Fruit fly (Drosophila melanogaster): ENCODE results near the gene Coq6.
A peak's percentile ranks its signal among the peaks of the same experiment; 100 is the strongest.

Coq6 gene

dm6 chr2L:5523848-5524473 is 8.1 kb downstream of the Coq6 start, which contains the start of the genes Vps52 and Elp4 (continued):
- no peak for TF ChIP-seq pita (GFP tag; optimal IDR thresholded peaks at IDR 0.05)
- peak; percentile 5 for TF ChIP-seq CG17912 (GFP tag; optimal IDR thresholded peaks at IDR 0.05)
- peak; percentile 30 for TF ChIP-seq Dp (GFP tag; optimal IDR thresholded peaks at IDR 0.05)
- peak; percentile 92 for TF ChIP-seq CoRest (tag; optimal IDR thresholded peaks at IDR 0.05)
- peak; percentile 42 for TF ChIP-seq Elba2 (GFP tag; optimal IDR thresholded peaks at IDR 0.05)
- no peak for TF ChIP-seq Dip2 (GFP tag; IDR thresholded peaks at IDR 0.05)
- peak; percentile 68; the same call in 2 of the 3 replicates for TF ChIP-seq CG11695 (GFP tag; IDR thresholded peaks at IDR 0.05)
- peak; percentile 85 for TF ChIP-seq phol (tag; optimal IDR thresholded peaks at IDR 0.05)
- peak; percentile 86 for TF ChIP-seq Med (GFP tag)
- peak; percentile 73 for TF ChIP-seq kay (GFP tag; optimal IDR thresholded peaks at IDR 0.05)
- no peak for TF ChIP-seq Sox100B (GFP tag; optimal IDR thresholded peaks at IDR 0.05)
- TF ChIP-seq Awh (GFP tag; IDR thresholded peaks at IDR 0.05), result no peak
- TF ChIP-seq CG9932 (GFP tag; IDR thresholded peaks at IDR 0.05), result peak; percentile 76
- no peak for TF ChIP-seq CG14965 (GFP tag; optimal IDR thresholded peaks at IDR 0.05; ENCODE audit: borderline replicate concordance)
- peak; percentile 14 for TF ChIP-seq Side (GFP tag; optimal IDR thresholded peaks at IDR 0.05)
- peak; percentile 60 for TF ChIP-seq CG4730 (GFP tag; IDR thresholded peaks at IDR 0.05)
- TF ChIP-seq CG11560 (tag; IDR thresholded peaks at IDR 0.05), result 0 out of 3 replicates have a peak, but pooled peaks have one; percentile 30
- peak; percentile 69 for TF ChIP-seq esg (GFP tag; conservative IDR thresholded peaks at IDR 0.05)
- TF ChIP-seq CG10147 (GFP tag; optimal IDR thresholded peaks at IDR 0.05), result peak; percentile 83
- TF ChIP-seq HLH54F (GFP tag; optimal IDR thresholded peaks at IDR 0.05), result peak; percentile 47
- TF ChIP-seq schlank (tag; optimal IDR thresholded peaks at IDR 0.05), result no peak
- TF ChIP-seq ara (GFP tag; IDR thresholded peaks at IDR 0.05), result no peak
- peak; percentile 89 for TF ChIP-seq nmo (GFP tag; optimal IDR thresholded peaks at IDR 0.05)
- no peak for TF ChIP-seq D (optimal IDR thresholded peaks at IDR 0.05)
- peak; percentile 53 for TF ChIP-seq D (GFP tag; optimal IDR thresholded peaks at IDR 0.05)
- no peak for TF ChIP-seq E2f2 (GFP tag; IDR thresholded peaks at IDR 0.05)
- no peak for TF ChIP-seq CTCF (GFP tag; optimal IDR thresholded peaks at IDR 0.05)
- TF ChIP-seq CG7357 (GFP tag; IDR thresholded peaks at IDR 0.05), result 0 out of 3 replicates have a peak, but pooled peaks have one; percentile 32
- no peak for TF ChIP-seq D19A (tag; optimal IDR thresholded peaks at IDR 0.05)
- TF ChIP-seq CG31365 (tag; optimal IDR thresholded peaks at IDR 0.05), result no peak
- peak; percentile 25 for TF ChIP-seq CG8944 (GFP tag; optimal IDR thresholded peaks at IDR 0.05)
- peak; percentile 60 for TF ChIP-seq Nf-YB (GFP tag; optimal IDR thresholded peaks at IDR 0.05)
- TF ChIP-seq CG6654 (GFP tag; optimal IDR thresholded peaks at IDR 0.05), result peak; percentile 29
- TF ChIP-seq CG13123 (GFP tag; optimal IDR thresholded peaks at IDR 0.05), result peak; percentile 53
- TF ChIP-seq Dll (GFP tag; IDR thresholded peaks at IDR 0.05; ENCODE audit: partially characterized antibody), result peak; percentile 81
- no peak for TF ChIP-seq gt (GFP tag; IDR thresholded peaks at IDR 0.05)
- peak; percentile 72 for TF ChIP-seq CG13287 (GFP tag; IDR thresholded peaks at IDR 0.05; ENCODE audit: partially characterized antibody)
- no peak for TF ChIP-seq sima (GFP tag; optimal IDR thresholded peaks at IDR 0.05)
- peak; percentile 51 for TF ChIP-seq Camta (GFP tag; optimal IDR thresholded peaks at IDR 0.05)
- peak; percentile 75 for TF ChIP-seq pho (GFP tag; optimal IDR thresholded peaks at IDR 0.05)
- peak; percentile 74 for TF ChIP-seq Xrp1 (GFP tag; IDR thresholded peaks at IDR 0.05)
- TF ChIP-seq kni (GFP tag; optimal IDR thresholded peaks at IDR 0.05), result no peak
- peak; percentile 86 for TF ChIP-seq CG2116 (GFP tag; optimal IDR thresholded peaks at IDR 0.05)
- TF ChIP-seq Atf6 (GFP tag; IDR thresholded peaks at IDR 0.05), result peak; percentile 75
- peak; percentile 82 for TF ChIP-seq grau (tag; optimal IDR thresholded peaks at IDR 0.05)
- TF ChIP-seq CG18011 (GFP tag; optimal IDR thresholded peaks at IDR 0.05), result peak; percentile 40
- TF ChIP-seq bowl (GFP tag; IDR thresholded peaks at IDR 0.05), result no peak
- no peak for TF ChIP-seq eyg (GFP tag; optimal IDR thresholded peaks at IDR 0.05)
- TF ChIP-seq her (GFP tag; optimal IDR thresholded peaks at IDR 0.05), result peak; percentile 19
- peak; percentile 77 for TF ChIP-seq az2 (GFP tag; optimal IDR thresholded peaks at IDR 0.05)
- TF ChIP-seq toy (GFP tag; IDR thresholded peaks at IDR 0.05), result no peak

All from whole organism, embryonic.